Fruit fly (Drosophila melanogaster) whole organism, embryonic: Measurements from ENCODE around the gene SMC3.
A peak's percentile ranks its signal among the peaks of the same experiment; 100 is the strongest.

Source experiments
- ATbp ChIP-seq: fragments of 200-800 bp; sonication (Bioruptor generic); optimal IDR thresholded peaks from 2 replicates; lab custom pipeline; 2017; ENCODE audit warnings: missing biosample characterization, mild to moderate bottlenecking, missing genetic modification characterization, missing genetic modification reagents
- CG10565 ChIP-seq: fragments of 200-800 bp; sonication (Bioruptor generic); optimal IDR thresholded peaks from 3 replicates; lab custom pipeline; 2016; ENCODE audit warnings: missing biosample characterization, mild to moderate bottlenecking, missing genetic modification characterization
- CG11398 ChIP-seq: fragments of 200-800 bp; sonication (Bioruptor generic); optimal IDR thresholded peaks from 2 replicates; lab custom pipeline; 2016; ENCODE audit warnings: missing biosample characterization, missing genetic modification characterization
- CG11723 ChIP-seq: fragments of 200-800 bp; sonication (Bioruptor generic); optimal IDR thresholded peaks from 2 replicates; lab custom pipeline; 2017; ENCODE audit warnings: missing biosample characterization, mild to moderate bottlenecking, missing genetic modification characterization
- CG12219 ChIP-seq: fragments of 200-800 bp; sonication (Bioruptor generic); optimal IDR thresholded peaks from 3 replicates; lab custom pipeline; 2018; ENCODE audit warnings: missing biosample characterization, mild to moderate bottlenecking, missing genetic modification characterization
- CG15011 ChIP-seq: fragments of 200-800 bp; sonication (Bioruptor generic); optimal IDR thresholded peaks from 3 replicates; lab custom pipeline; 2018; ENCODE audit warnings: missing biosample characterization, mild to moderate bottlenecking, missing genetic modification characterization
- CG17385 ChIP-seq: fragments of 200-800 bp; sonication (Bioruptor generic); optimal IDR thresholded peaks from 3 replicates; lab custom pipeline; 2018; ENCODE audit warnings: missing biosample characterization, mild to moderate bottlenecking, missing genetic modification characterization
- CG17802 ChIP-seq: fragments of 200-800 bp; sonication (Bioruptor generic); optimal IDR thresholded peaks from 2 replicates; lab custom pipeline; 2018; ENCODE audit warnings: missing biosample characterization, mild to moderate bottlenecking, missing genetic modification characterization, moderate library complexity
- CG18764 ChIP-seq: fragments of 200-800 bp; sonication (Bioruptor generic); optimal IDR thresholded peaks from 3 replicates; lab custom pipeline; 2016; ENCODE audit warnings: missing biosample characterization, missing genetic modification characterization
- CG2120 ChIP-seq: fragments of 200-800 bp; sonication (Bioruptor generic); optimal IDR thresholded peaks from 3 replicates; lab custom pipeline; 2016; ENCODE audit warnings: missing biosample characterization, missing genetic modification characterization
- CG2129 ChIP-seq: fragments of 200-800 bp; sonication (Bioruptor generic); IDR thresholded peaks from 2 replicates; pipeline ENCODE4 v1.3.6; 2022; ENCODE audit warnings: missing biosample characterization, missing genetic modification characterization; ENCODE audit not compliant: partially characterized antibody
- CG2202 ChIP-seq: fragments of 200-800 bp; sonication (Bioruptor generic); optimal IDR thresholded peaks from 2 replicates; lab custom pipeline; 2018; ENCODE audit warnings: missing biosample characterization, mild to moderate bottlenecking, missing genetic modification characterization
- CG34224 ChIP-seq: fragments of 200-800 bp; sonication (Bioruptor generic); IDR thresholded peaks from 3 replicates; pipeline ENCODE4 v1.3.6; 2022; ENCODE audit warnings: missing biosample characterization, missing genetic modification characterization; ENCODE audit not compliant: partially characterized antibody
- CG5245 ChIP-seq: fragments of 200-800 bp; sonication (Bioruptor generic); optimal IDR thresholded peaks from 3 replicates; lab custom pipeline; 2016; ENCODE audit warnings: missing biosample characterization, missing genetic modification characterization
- CG5953 ChIP-seq: fragments of 200-800 bp; sonication (Bioruptor generic); IDR thresholded peaks from 2 replicates; pipeline ENCODE4 v1.3.6; 2022; ENCODE audit warnings: missing biosample characterization, missing genetic modification characterization
- CG6272 ChIP-seq: fragments of 200-800 bp; sonication (Bioruptor generic); IDR thresholded peaks from 2 replicates; pipeline ENCODE4 v1.3.6; 2022; ENCODE audit warnings: missing biosample characterization, missing genetic modification characterization
- CG8359 ChIP-seq: fragments of 200-800 bp; sonication (Bioruptor generic); optimal IDR thresholded peaks from 2 replicates; lab custom pipeline; 2017; ENCODE audit warnings: missing biosample characterization, mild to moderate bottlenecking, missing genetic modification characterization, borderline replicate concordance
- CHES-1-like ChIP-seq: fragments of 200-800 bp; sonication (Bioruptor generic); optimal IDR thresholded peaks from 2 replicates; lab custom pipeline; 2016; ENCODE audit warnings: missing biosample characterization, missing genetic modification characterization
- CoRest ChIP-seq: fragments of 200-800 bp; sonication (Bioruptor generic); optimal IDR thresholded peaks from 3 replicates; lab custom pipeline; 2018; ENCODE audit warnings: missing biosample characterization, mild to moderate bottlenecking, missing genetic modification characterization, moderate library complexity
- CrebB ChIP-seq: fragments of 200-800 bp; sonication (Bioruptor generic); optimal IDR thresholded peaks from 3 replicates; lab custom pipeline; 2018; ENCODE audit warnings: missing biosample characterization, mild to moderate bottlenecking, missing genetic modification characterization
- D ChIP-seq, 2 experiments: fragments of 200-800 bp in 1 of 2; fragments of >200 bp in 1 of 2; sonication (Bioruptor generic) in 1 of 2; optimal IDR thresholded peaks; 2 replicates in 1 of 2; 3 replicates in 1 of 2; lab custom pipeline; 2017; ENCODE audit warnings: mild to moderate bottlenecking in 1 of 2, missing biosample characterization in 1 of 2, missing genetic modification characterization in 1 of 2, missing genetic modification reagents in 1 of 2
- Dref ChIP-seq: fragments of 200-800 bp; sonication (Bioruptor generic); IDR thresholded peaks from 2 replicates; pipeline ENCODE4 v1.3.6; 2022; ENCODE audit warnings: missing biosample characterization, missing genetic modification characterization
- Fer3 ChIP-seq: fragments of 200-800 bp; sonication (Bioruptor generic); optimal IDR thresholded peaks from 2 replicates; lab custom pipeline; 2018; ENCODE audit warnings: missing biosample characterization, mild to moderate bottlenecking, missing genetic modification characterization, moderate library complexity
- Hmr ChIP-seq: fragments of 200-800 bp; sonication (Bioruptor generic); optimal IDR thresholded peaks from 3 replicates; lab custom pipeline; 2017; ENCODE audit warnings: mild to moderate bottlenecking, missing biosample characterization, missing genetic modification reagents, missing genetic modification characterization
- Lhr ChIP-seq: fragments of 200-800 bp; sonication (Bioruptor generic); optimal IDR thresholded peaks from 3 replicates; lab custom pipeline; 2017; ENCODE audit warnings: mild to moderate bottlenecking, missing biosample characterization, missing genetic modification reagents, missing genetic modification characterization
- MTF-1 ChIP-seq: fragments of 200-800 bp; sonication (Bioruptor generic); optimal IDR thresholded peaks from 2 replicates; lab custom pipeline; 2018; ENCODE audit warnings: missing biosample characterization, mild to moderate bottlenecking, missing genetic modification characterization, borderline replicate concordance
- Max ChIP-seq: fragments of 200-800 bp; sonication (Bioruptor generic); optimal IDR thresholded peaks from 2 replicates; lab custom pipeline; 2016; ENCODE audit warnings: missing biosample characterization, mild to moderate bottlenecking, missing genetic modification characterization
- Sry-δ ChIP-seq: fragments of 200-800 bp; sonication (Bioruptor generic); optimal IDR thresholded peaks from 2 replicates; lab custom pipeline; 2016; ENCODE audit warnings: missing biosample characterization, missing genetic modification characterization
- ase ChIP-seq: fragments of 200-800 bp; sonication (Bioruptor generic); IDR thresholded peaks from 3 replicates; pipeline ENCODE4 v1.3.6; 2022; ENCODE audit warnings: missing biosample characterization, missing genetic modification characterization
- az2 ChIP-seq: fragments of 200-800 bp; sonication (Bioruptor generic); optimal IDR thresholded peaks from 3 replicates; lab custom pipeline; 2016; ENCODE audit warnings: missing biosample characterization, missing genetic modification characterization
- bowl ChIP-seq: fragments of 200-800 bp; sonication (Bioruptor generic); IDR thresholded peaks from 2 replicates; pipeline ENCODE4 v1.3.6; 2022; ENCODE audit warnings: missing biosample characterization, missing genetic modification characterization
- btn ChIP-seq: fragments of 200-800 bp; sonication (Bioruptor generic); optimal IDR thresholded peaks from 2 replicates; lab custom pipeline; 2016; ENCODE audit warnings: missing biosample characterization, missing genetic modification characterization
- da ChIP-seq: fragments of 200-800 bp; sonication (Bioruptor generic); optimal IDR thresholded peaks from 2 replicates; lab custom pipeline; 2016; ENCODE audit warnings: missing biosample characterization, missing genetic modification characterization
- dimm ChIP-seq: fragments of 200-800 bp; sonication (Bioruptor generic); IDR thresholded peaks from 2 replicates; pipeline ENCODE4 v1.3.6; 2022; ENCODE audit warnings: missing biosample characterization, missing genetic modification characterization
- dmrt99B ChIP-seq: fragments of 200-800 bp; sonication (Bioruptor generic); optimal IDR thresholded peaks from 2 replicates; lab custom pipeline; 2018; ENCODE audit warnings: missing biosample characterization, mild to moderate bottlenecking, missing genetic modification characterization, moderate library complexity
- fru ChIP-seq: fragments of >200 bp; optimal IDR thresholded peaks from 2 replicates; lab custom pipeline; 2017
- ham ChIP-seq: fragments of 200-800 bp; sonication (Bioruptor generic); IDR thresholded peaks from 2 replicates; pipeline ENCODE4 v1.3.6; 2022; ENCODE audit warnings: missing biosample characterization, missing genetic modification characterization
- ind ChIP-seq: fragments of 200-800 bp; sonication (Bioruptor generic); optimal IDR thresholded peaks from 3 replicates; lab custom pipeline; 2016; ENCODE audit warnings: missing biosample characterization, missing genetic modification characterization
- lmd ChIP-seq: fragments of 200-800 bp; sonication (Bioruptor generic); IDR thresholded peaks from 2 replicates; pipeline ENCODE4 v1.3.6; 2022; ENCODE audit warnings: missing biosample characterization, missing genetic modification characterization
- mirr ChIP-seq: fragments of 200-800 bp; sonication (Bioruptor generic); optimal IDR thresholded peaks from 3 replicates; lab custom pipeline; 2018; ENCODE audit warnings: missing biosample characterization, mild to moderate bottlenecking, missing genetic modification characterization
- sd ChIP-seq: fragments of 200-800 bp; sonication (Bioruptor generic); optimal IDR thresholded peaks from 3 replicates; lab custom pipeline; 2018; ENCODE audit warnings: missing biosample characterization, mild to moderate bottlenecking, missing genetic modification characterization, moderate library complexity
- sug ChIP-seq: fragments of 200-800 bp; optimal IDR thresholded peaks from 2 replicates; lab custom pipeline; 2019; ENCODE audit warnings: missing biosample characterization, mild to moderate bottlenecking, missing genetic modification characterization, moderate library complexity
- trh ChIP-seq: fragments of 200-800 bp; sonication (Bioruptor generic); optimal IDR thresholded peaks from 2 replicates; lab custom pipeline; 2016; ENCODE audit warnings: missing biosample characterization, missing genetic modification characterization
- z ChIP-seq: fragments of 200-800 bp; sonication (Bioruptor generic); IDR thresholded peaks from 3 replicates; pipeline ENCODE4 v1.3.6; 2022; ENCODE audit warnings: missing biosample characterization, missing genetic modification characterization
- zen ChIP-seq: fragments of 200-800 bp; sonication (Bioruptor generic); optimal IDR thresholded peaks from 3 replicates; lab custom pipeline; 2018; ENCODE audit warnings: missing biosample characterization, mild to moderate bottlenecking, missing genetic modification characterization, moderate library complexity

SMC3 gene

DNA sequence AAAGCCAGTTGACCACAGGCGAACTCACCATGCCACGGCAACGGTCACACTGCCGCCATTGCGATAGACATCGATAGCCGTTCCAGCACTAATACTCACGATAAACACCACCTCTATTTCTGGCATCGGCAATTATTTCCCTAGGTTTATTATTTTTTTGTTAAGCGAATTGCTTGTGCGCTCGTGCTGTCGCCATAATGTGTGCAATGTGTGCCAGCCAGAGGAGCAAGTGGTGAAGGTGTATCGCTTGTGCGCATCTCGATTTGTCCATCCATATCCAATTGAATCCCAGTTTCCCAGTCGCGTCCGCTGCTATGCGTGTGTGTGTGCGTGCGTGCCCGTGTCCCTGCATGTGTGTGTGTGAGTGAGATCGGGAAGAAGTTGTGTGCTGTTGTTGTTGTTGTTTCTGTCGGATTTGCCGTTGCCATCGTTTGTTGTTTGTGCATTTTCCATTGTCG lies 17.4 kb upstream of the SMC3 start, which contains the start of gene mbt (continued):
- TF ChIP-seq Max (peak; percentile 3), da (GFP tag; lab: Kevin White, UChicago) (no peak), Dref (GFP tag; lab: Robert Waterston, UW) (peak; percentile 75), CG2129 (peak; percentile 48), CG11398 (no peak), Fer3 (tag; lab: Kevin White, UChicago) (no peak), MTF-1 (GFP tag; lab: Kevin White, UChicago) (no peak), Hmr (GFP tag; lab: Kevin White, UChicago) (no peak), sd (no peak), CG18764 (GFP tag; lab: Kevin White, UChicago) (no peak), z (no peak), az2 (GFP tag; lab: Kevin White, UChicago) (no peak), CG34224 (GFP tag; lab: Robert Waterston, UW) (peak; percentile 85), sug (peak; percentile 16), mirr (no peak), CoRest (tag; lab: Kevin White, UChicago) (no peak), ase (GFP tag; lab: Robert Waterston, UW) (no peak), CrebB (tag; lab: Kevin White, UChicago) (peak; percentile 11), dimm (GFP tag; lab: Robert Waterston, UW) (no peak), CG15011 (no peak), zen (peak; percentile 24), CG5953 (GFP tag; lab: Robert Waterston, UW) (no peak), CG2202 (tag; lab: Kevin White, UChicago) (no peak), fru (lab: Kevin White, UChicago) (no peak), dmrt99B (no peak), Lhr (GFP tag; lab: Kevin White, UChicago) (no peak), CG2120 (GFP tag; lab: Kevin White, UChicago) (peak; percentile 11), CG17802 (tag; lab: Kevin White, UChicago) (no peak), btn (no peak), CG6272 (GFP tag; lab: Robert Waterston, UW) (no peak), CHES-1-like (peak; percentile 72), CG11723 (GFP tag; lab: Kevin White, UChicago) (no peak), CG17385 (GFP tag; lab: Kevin White, UChicago) (peak; percentile 14), CG8359 (no peak), Sry-δ (GFP tag; lab: Kevin White, UChicago) (peak; percentile 99), lmd (GFP tag; lab: Robert Waterston, UW) (no peak), D (optimal IDR thresholded peaks at IDR 0.05; lab: Kevin White, UChicago) (peak; percentile 59), D (GFP tag; optimal IDR thresholded peaks at IDR 0.05; lab: Kevin White, UChicago) (no peak), CG10565 (GFP tag; lab: Kevin White, UChicago) (no peak), CG12219 (GFP tag; lab: Kevin White, UChicago) (no peak), trh (no peak), ham (GFP tag; lab: Robert Waterston, UW) (no peak), bowl (GFP tag; lab: Robert Waterston, UW) (no peak), CG5245 (no peak), ind (GFP tag; lab: Kevin White, UChicago) (no peak), ATbp (GFP tag; lab: Kevin White, UChicago) (no peak)
